4 fruit fly cellular contexts compared by ENCODE assay signal in genomic region chr3R:26280403-26280802, dm6.
TF ChIP-seq lines count a peak whose summit lies in the region.

No protein-coding gene starts in this region.

- TF ChIP-seq CTCF in whole organism, embryonic (GFP tag; optimal IDR thresholded peaks at IDR 0.05; lab: Kevin White, UChicago) = no peak

TF ChIP-seq in whole organism, embryonic, 481 proteins besides CTCF, POLR2A, EP300 and RAD21 (continues in another document):
- TF ChIP-seq CG16779 (GFP tag; IDR thresholded peaks at IDR 0.05; lab: Robert Waterston, UW) (no peak), sens-2 (GFP tag; IDR thresholded peaks at IDR 0.05; lab: Robert Waterston, UW) (peak; percentile 47; the same call in 1 of the 2 replicates), CG6689 (GFP tag; IDR thresholded peaks at IDR 0.05; lab: Robert Waterston, UW) (peak; percentile 33; the same call in 1 of the 2 replicates), dm (GFP tag; optimal IDR thresholded peaks at IDR 0.05; lab: Kevin White, UChicago) (no peak), Dip3 (GFP tag; optimal IDR thresholded peaks at IDR 0.05; lab: Kevin White, UChicago) (peak; percentile 18), CG11093 (GFP tag; IDR thresholded peaks at IDR 0.05; lab: Robert Waterston, UW) (0 out of 3 replicates have a peak, but pooled peaks have one; percentile 27), Med (GFP tag; lab: Kevin White, UChicago) (peak; percentile 78), HmgZ (tag; optimal IDR thresholded peaks at IDR 0.05; lab: Kevin White, UChicago) (peak; percentile 23), onecut (GFP tag; IDR thresholded peaks at IDR 0.05; lab: Robert Waterston, UW) (peak; percentile 35; the same call in 1 of the 2 replicates), CG8290 (GFP tag; optimal IDR thresholded peaks at IDR 0.05; lab: Kevin White, UChicago) (no peak), CG8290 (tag; optimal IDR thresholded peaks at IDR 0.05; lab: Kevin White, UChicago) (peak in 1 of 2 experiments; percentile 47), CG32532 (GFP tag; IDR thresholded peaks at IDR 0.05; lab: Robert Waterston, UW) (peak; percentile 59; the same call in 1 of the 2 replicates), CG9215 (GFP tag; IDR thresholded peaks at IDR 0.05; lab: Robert Waterston, UW) (0 out of 2 replicates have a peak, but pooled peaks have one; percentile 10), CG4404 (GFP tag; IDR thresholded peaks at IDR 0.05; lab: Robert Waterston, UW) (0 out of 2 replicates have a peak, but pooled peaks have one; percentile 20), Sox100B (GFP tag; optimal IDR thresholded peaks at IDR 0.05; lab: Kevin White, UChicago) (no peak), tup (GFP tag; optimal IDR thresholded peaks at IDR 0.05; lab: Kevin White, UChicago) (peak; percentile 32), disco-r (GFP tag; optimal IDR thresholded peaks at IDR 0.05; lab: Kevin White, UChicago) (no peak), H2.0 (GFP tag; IDR thresholded peaks at IDR 0.05; lab: Robert Waterston, UW) (peak; percentile 43; the same call in 1 of the 2 replicates), Fer3 (tag; optimal IDR thresholded peaks at IDR 0.05; lab: Kevin White, UChicago) (peak; percentile 59), Ets65A (GFP tag; lab: Kevin White, UChicago) (peak; percentile 20), CG3995 (GFP tag; optimal IDR thresholded peaks at IDR 0.05; lab: Kevin White, UChicago) (no peak)

TF ChIP-seq in whole organism, prepupa, 60 proteins besides CTCF, POLR2A, EP300 and RAD21 (continues in another document):
- TF ChIP-seq CG11762 (GFP tag; optimal IDR thresholded peaks at IDR 0.05; lab: Kevin White, UChicago; ENCODE audit: insufficient read depth) (no peak), Eip78C (GFP tag; lab: Kevin White, UChicago) (peak; percentile 57), Smox (GFP tag; optimal IDR thresholded peaks at IDR 0.05; lab: Kevin White, UChicago) (peak; percentile 11), CG6792 (GFP tag; optimal IDR thresholded peaks at IDR 0.05; lab: Kevin White, UChicago) (peak; percentile 17), Eip75B (GFP tag; optimal IDR thresholded peaks at IDR 0.05; lab: Kevin White, UChicago) (peak; percentile 19), acj6 (GFP tag; optimal IDR thresholded peaks at IDR 0.05; lab: Kevin White, UChicago) (peak; percentile 35), ss (GFP tag; optimal IDR thresholded peaks at IDR 0.05; lab: Kevin White, UChicago) (no peak), cyc (GFP tag; optimal IDR thresholded peaks at IDR 0.05; lab: Kevin White, UChicago) (peak; percentile 7), CG7368 (GFP tag; optimal IDR thresholded peaks at IDR 0.05; lab: Kevin White, UChicago) (no peak), fkh (GFP tag; optimal IDR thresholded peaks at IDR 0.05; lab: Kevin White, UChicago) (no peak), fd59A (GFP tag; optimal IDR thresholded peaks at IDR 0.05; lab: Kevin White, UChicago) (peak; percentile 32), pdm3 (GFP tag; optimal IDR thresholded peaks at IDR 0.05; lab: Kevin White, UChicago) (peak; percentile 16), lz (GFP tag; optimal IDR thresholded peaks at IDR 0.05; lab: Kevin White, UChicago) (peak; percentile 22), spab (GFP tag; optimal IDR thresholded peaks at IDR 0.05; lab: Kevin White, UChicago) (peak; percentile 39), Sox102F (GFP tag; optimal IDR thresholded peaks at IDR 0.05; lab: Kevin White, UChicago) (no peak), topi (GFP tag; optimal IDR thresholded peaks at IDR 0.05; lab: Kevin White, UChicago) (peak; percentile 1), CG4318 (GFP tag; optimal IDR thresholded peaks at IDR 0.05; lab: Kevin White, UChicago) (no peak), OdsH (GFP tag; optimal IDR thresholded peaks at IDR 0.05; lab: Kevin White, UChicago) (peak; percentile 18), CG8119 (GFP tag; IDR thresholded peaks at IDR 0.05; lab: Robert Waterston, UW) (no peak), dac (GFP tag; optimal IDR thresholded peaks at IDR 0.05; lab: Kevin White, UChicago) (no peak), Ets96B (tag; optimal IDR thresholded peaks at IDR 0.05; lab: Kevin White, UChicago) (peak; percentile 54), CG10631 (GFP tag; optimal IDR thresholded peaks at IDR 0.05; lab: Kevin White, UChicago) (peak; percentile 25), Sox15 (GFP tag; optimal IDR thresholded peaks at IDR 0.05; lab: Kevin White, UChicago) (no peak), CG3919 (GFP tag; optimal IDR thresholded peaks at IDR 0.05; lab: Kevin White, UChicago) (peak; percentile 51)

TF ChIP-seq in whole organism, pupa, 21 proteins besides CTCF, POLR2A, EP300 and RAD21:
- TF ChIP-seq Pif1A (GFP tag; optimal IDR thresholded peaks at IDR 0.05; lab: Kevin White, UChicago) = no peak
- no peak for TF ChIP-seq D1 (tag; optimal IDR thresholded peaks at IDR 0.05; lab: Kevin White, UChicago)
- no peak for TF ChIP-seq CG12605 (GFP tag; IDR thresholded peaks at IDR 0.05; lab: Robert Waterston, UW)
- TF ChIP-seq CG17806 (tag; optimal IDR thresholded peaks at IDR 0.05; lab: Kevin White, UChicago) = no peak
- TF ChIP-seq CG8159 (tag; optimal IDR thresholded peaks at IDR 0.05; lab: Kevin White, UChicago) = peak; percentile 66
- no peak for TF ChIP-seq rn (GFP tag; IDR thresholded peaks at IDR 0.05; lab: Robert Waterston, UW)
- TF ChIP-seq fd96Ca (GFP tag; IDR thresholded peaks at IDR 0.05; lab: Robert Waterston, UW) = no peak
- TF ChIP-seq CG13204 (GFP tag; optimal IDR thresholded peaks at IDR 0.05; lab: Kevin White, UChicago) = no peak
- TF ChIP-seq gl (tag; optimal IDR thresholded peaks at IDR 0.05; lab: Kevin White, UChicago) = no peak
- TF ChIP-seq CG9948 (tag; optimal IDR thresholded peaks at IDR 0.05; lab: Kevin White, UChicago) = no peak
- peak; percentile 33 for TF ChIP-seq CG14655 (GFP tag; optimal IDR thresholded peaks at IDR 0.05; lab: Kevin White, UChicago)
- peak; percentile 44 for TF ChIP-seq CG34367 (tag; optimal IDR thresholded peaks at IDR 0.05; lab: Kevin White, UChicago)
- no peak for TF ChIP-seq CG32121 (GFP tag; IDR thresholded peaks at IDR 0.05; lab: Robert Waterston, UW)
- no peak for TF ChIP-seq CG15710 (tag; optimal IDR thresholded peaks at IDR 0.05; lab: Kevin White, UChicago)
- peak; percentile 19; the same call in 1 of the 2 replicates for TF ChIP-seq Ets98B (GFP tag; IDR thresholded peaks at IDR 0.05; lab: Robert Waterston, UW)
- no peak for TF ChIP-seq CG10348 (GFP tag; IDR thresholded peaks at IDR 0.05; lab: Robert Waterston, UW)
- peak; percentile 2 for TF ChIP-seq CG8301 (tag; optimal IDR thresholded peaks at IDR 0.05; lab: Kevin White, UChicago)
- TF ChIP-seq Pif1B (GFP tag; optimal IDR thresholded peaks at IDR 0.05; lab: Kevin White, UChicago) = peak; percentile 37
- no peak for TF ChIP-seq CG4496 (GFP tag; IDR thresholded peaks at IDR 0.05; lab: Robert Waterston, UW)
- TF ChIP-seq Snoo (tag; optimal IDR thresholded peaks at IDR 0.05; lab: Kevin White, UChicago) = no peak

TF ChIP-seq in whole organism, wandering third instar larva, 38 proteins besides CTCF, POLR2A, EP300 and RAD21:
- TF ChIP-seq Myc (optimal IDR thresholded peaks at IDR 0.05; lab: Kevin White, UChicago) = no peak
- peak in 1 of 2 experiments; percentile 23 for TF ChIP-seq foxo (GFP tag; optimal IDR thresholded peaks at IDR 0.05; lab: Kevin White, UChicago)
- peak; percentile 11 for TF ChIP-seq fru (GFP tag; optimal IDR thresholded peaks at IDR 0.05; lab: Kevin White, UChicago)
- peak; percentile 28 for TF ChIP-seq HLH106 (tag; optimal IDR thresholded peaks at IDR 0.05; lab: Kevin White, UChicago)
- no peak for TF ChIP-seq dsf (GFP tag; optimal IDR thresholded peaks at IDR 0.05; lab: Kevin White, UChicago; ENCODE audit: borderline replicate concordance)
- peak; percentile 14 for TF ChIP-seq ey (GFP tag; optimal IDR thresholded peaks at IDR 0.05; lab: Kevin White, UChicago)
- peak; percentile 17 for TF ChIP-seq rgr (GFP tag; optimal IDR thresholded peaks at IDR 0.05; lab: Kevin White, UChicago)

Comparison
In these comparisons a context has a peak if more than half of its experiments do, and no peak if none do; other contexts are left out.
1. Of the 7 proteins assayed by ChIP-seq in both whole organism, embryonic and whole organism, prepupa: peak only in whole organism, embryonic: Blimp-1, CG6854 and Sox102F; only in whole organism, prepupa: none; in both: none; in neither: 4.